Fruit fly (Drosophila melanogaster) whole organism, adult: ENCODE data around the gene Or88a.

Source experiments
- CG14711 ChIP-seq: fragments of 200-800 bp; sonication (Bioruptor generic); optimal IDR thresholded peaks from 2 replicates; lab custom pipeline; 2018; ENCODE audit warnings: missing biosample characterization, mild to moderate bottlenecking, missing genetic modification characterization, moderate library complexity
- CG1620 ChIP-seq: fragments of 200-800 bp; sonication (Bioruptor generic); optimal IDR thresholded peaks from 2 replicates; lab custom pipeline; 2016; ENCODE audit warnings: missing biosample characterization, missing genetic modification characterization
- CG5204 ChIP-seq: fragments of 200-800 bp; sonication (Bioruptor generic); optimal IDR thresholded peaks from 2 replicates; lab custom pipeline; 2016; ENCODE audit warnings: missing biosample characterization, missing genetic modification characterization
- CG7045 ChIP-seq: fragments of 200-800 bp; sonication (Bioruptor generic); optimal IDR thresholded peaks from 2 replicates; lab custom pipeline; 2017; ENCODE audit warnings: missing biosample characterization, mild to moderate bottlenecking, missing genetic modification characterization
- CG7101 ChIP-seq: fragments of 200-800 bp; sonication (Bioruptor generic); optimal IDR thresholded peaks from 2 replicates; lab custom pipeline; 2018; ENCODE audit warnings: missing biosample characterization, mild to moderate bottlenecking, missing genetic modification characterization, moderate library complexity
- Clk ChIP-seq: fragments of 200-800 bp; sonication (Bioruptor generic); optimal IDR thresholded peaks from 2 replicates; lab custom pipeline; 2017; ENCODE audit warnings: missing biosample characterization, missing genetic modification characterization
- Hr96 ChIP-seq: fragments of 200-800 bp; sonication (Bioruptor generic); optimal IDR thresholded peaks from 2 replicates; lab custom pipeline; 2016; ENCODE audit warnings: missing biosample characterization, missing genetic modification characterization
- ovo ChIP-seq: fragments of 200-800 bp; sonication (Bioruptor generic); optimal IDR thresholded peaks from 2 replicates; lab custom pipeline; 2016; ENCODE audit warnings: missing biosample characterization, missing genetic modification characterization
- pad ChIP-seq: fragments of 200-800 bp; sonication (Bioruptor generic); optimal IDR thresholded peaks from 3 replicates; lab custom pipeline; 2017; ENCODE audit warnings: missing biosample characterization, missing genetic modification characterization, mild to moderate bottlenecking, moderate library complexity, missing genetic modification reagents

DNA sequence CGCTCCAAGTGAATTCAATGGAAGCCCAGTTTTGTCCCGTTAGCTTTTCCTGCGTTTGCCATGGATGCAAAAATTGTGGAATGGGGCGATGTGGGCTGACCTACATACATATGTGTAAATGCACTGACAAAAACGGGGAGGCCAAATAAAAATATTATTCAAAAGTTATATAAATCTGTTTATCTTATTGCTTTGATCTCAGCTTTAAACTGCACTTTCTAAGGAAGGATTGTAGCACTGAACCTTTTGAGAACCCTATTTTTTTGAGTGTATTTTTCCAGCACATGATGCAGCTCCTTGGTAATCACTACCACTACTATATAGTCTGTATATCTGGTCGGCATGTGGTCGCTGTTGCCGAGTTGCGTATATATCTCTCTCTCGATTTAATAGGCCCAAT is 32.2 kb upstream of the Or88a start:
- no peak for TF ChIP-seq ovo (GFP tag; lab: Kevin White, UChicago)
- TF ChIP-seq CG7101 (tag; lab: Kevin White, UChicago): no peak
- TF ChIP-seq CG7045 (GFP tag; lab: Kevin White, UChicago): peak; percentile 34
- no peak for TF ChIP-seq CG1620 (GFP tag; lab: Kevin White, UChicago)
- peak; percentile 16 for TF ChIP-seq CG14711 (tag; lab: Kevin White, UChicago)
- TF ChIP-seq pad (GFP tag; lab: Kevin White, UChicago): no peak
- TF ChIP-seq CG5204 (GFP tag; lab: Kevin White, UChicago): no peak
- peak; percentile 1 for TF ChIP-seq Clk (GFP tag; lab: Kevin White, UChicago)
- no peak for TF ChIP-seq Hr96 (GFP tag; lab: Kevin White, UChicago)
